Fruit fly (Drosophila melanogaster) whole organism, embryonic: ENCODE measurements around the gene CG7860.

Experiments
- B-H2 ChIP-seq: fragments of 200-800 bp; sonication (Bioruptor generic); optimal IDR thresholded peaks from 2 replicates; lab custom pipeline; 2018; ENCODE audit warnings: missing biosample characterization, mild to moderate bottlenecking, missing genetic modification characterization
- BtbVII ChIP-seq: fragments of 200-800 bp; sonication (Bioruptor generic); optimal IDR thresholded peaks from 3 replicates; lab custom pipeline; 2017; ENCODE audit warnings: missing biosample characterization, mild to moderate bottlenecking, missing genetic modification characterization
- CG11247 ChIP-seq: fragments of 200-800 bp; sonication (Bioruptor generic); IDR thresholded peaks from 2 replicates; pipeline ENCODE4 v1.3.6; 2022; ENCODE audit warnings: missing biosample characterization, missing genetic modification characterization
- CG12155 ChIP-seq: fragments of 200-800 bp; sonication (Bioruptor generic); optimal IDR thresholded peaks from 3 replicates; lab custom pipeline; 2016; ENCODE audit warnings: missing biosample characterization, missing genetic modification characterization
- CG12744 ChIP-seq: fragments of 200-800 bp; sonication (Bioruptor generic); optimal IDR thresholded peaks from 2 replicates; lab custom pipeline; 2016; ENCODE audit warnings: missing biosample characterization, missing genetic modification characterization
- CG14014 ChIP-seq: fragments of 200-800 bp; sonication (Bioruptor generic); IDR thresholded peaks from 2 replicates; pipeline ENCODE4 v1.3.6; 2022; ENCODE audit warnings: missing biosample characterization, missing genetic modification characterization
- CG14860 ChIP-seq: fragments of 200-800 bp; sonication (Bioruptor generic); IDR thresholded peaks from 3 replicates; pipeline ENCODE4 v1.3.6; 2022; ENCODE audit warnings: missing biosample characterization, missing genetic modification characterization; ENCODE audit not compliant: partially characterized antibody
- CG16813 ChIP-seq: fragments of 200-800 bp; sonication (Bioruptor generic); IDR thresholded peaks from 3 replicates; pipeline ENCODE4 v1.3.6; 2022; ENCODE audit warnings: missing biosample characterization, missing genetic modification characterization; ENCODE audit not compliant: partially characterized antibody
- CG17829 ChIP-seq: fragments of 200-800 bp; optimal IDR thresholded peaks from 2 replicates; lab custom pipeline; 2019; ENCODE audit warnings: missing biosample characterization, mild to moderate bottlenecking, missing genetic modification characterization, moderate library complexity
- CG17912 ChIP-seq: fragments of 200-800 bp; sonication (Bioruptor generic); optimal IDR thresholded peaks from 2 replicates; lab custom pipeline; 2018; ENCODE audit warnings: missing biosample characterization, mild to moderate bottlenecking, missing genetic modification characterization
- CG2889 ChIP-seq: fragments of 200-800 bp; sonication (Bioruptor generic); IDR thresholded peaks from 3 replicates; pipeline ENCODE4 v1.3.6; 2022; ENCODE audit warnings: missing biosample characterization, missing genetic modification characterization
- CG4282 ChIP-seq: fragments of 200-800 bp; sonication (Bioruptor generic); optimal IDR thresholded peaks from 2 replicates; lab custom pipeline; 2016; ENCODE audit warnings: missing biosample characterization, missing genetic modification characterization
- CG6765 ChIP-seq: fragments of 200-800 bp; sonication (Bioruptor generic); optimal IDR thresholded peaks from 3 replicates; lab custom pipeline; 2017; ENCODE audit warnings: missing biosample characterization, mild to moderate bottlenecking, missing genetic modification characterization
- CG7372 ChIP-seq: fragments of 200-800 bp; sonication (Bioruptor generic); IDR thresholded peaks from 2 replicates; pipeline ENCODE4 v1.3.6; 2022; ENCODE audit warnings: missing biosample characterization, missing genetic modification characterization
- CG7987 ChIP-seq: fragments of 200-800 bp; sonication (Bioruptor generic); optimal IDR thresholded peaks from 2 replicates; lab custom pipeline; 2018; ENCODE audit warnings: missing biosample characterization, mild to moderate bottlenecking, missing genetic modification characterization, moderate library complexity
- CG8478 ChIP-seq: fragments of >200 bp; optimal IDR thresholded peaks from 2 replicates; lab custom pipeline; 2018
- CG9215 ChIP-seq: fragments of 200-800 bp; sonication (Bioruptor generic); IDR thresholded peaks from 2 replicates; pipeline ENCODE4 v1.3.6; 2022; ENCODE audit warnings: missing biosample characterization, missing genetic modification characterization
- CG9727 ChIP-seq: fragments of 200-800 bp; sonication (Bioruptor generic); optimal IDR thresholded peaks from 3 replicates; lab custom pipeline; 2017; ENCODE audit warnings: missing biosample characterization, mild to moderate bottlenecking, missing genetic modification characterization
- CkIIα-i1 ChIP-seq: fragments of 200-800 bp; sonication (Bioruptor generic); IDR thresholded peaks from 2 replicates; pipeline ENCODE4 v1.3.6; 2022; ENCODE audit warnings: missing biosample characterization, missing genetic modification characterization
- Dip3 ChIP-seq: fragments of 200-800 bp; sonication (Bioruptor generic); optimal IDR thresholded peaks from 3 replicates; lab custom pipeline; 2016; ENCODE audit warnings: missing biosample characterization, missing genetic modification characterization
- Drgx ChIP-seq: fragments of 200-800 bp; sonication (Bioruptor generic); IDR thresholded peaks from 2 replicates; pipeline ENCODE4 v1.3.6; 2022; ENCODE audit warnings: missing biosample characterization, missing genetic modification characterization
- E2f1 ChIP-seq: fragments of 200-800 bp; sonication (Bioruptor generic); IDR thresholded peaks from 2 replicates; pipeline ENCODE4 v1.3.6; 2022; ENCODE audit warnings: missing biosample characterization, missing genetic modification characterization
- Fer1 ChIP-seq: fragments of 200-800 bp; sonication (Bioruptor generic); optimal IDR thresholded peaks from 2 replicates; lab custom pipeline; 2017; ENCODE audit warnings: missing biosample characterization, mild to moderate bottlenecking, missing genetic modification characterization
- Nf-YB ChIP-seq: fragments of 200-800 bp; sonication (Bioruptor generic); optimal IDR thresholded peaks from 3 replicates; lab custom pipeline; 2019; ENCODE audit warnings: missing biosample characterization, mild to moderate bottlenecking, missing genetic modification characterization, moderate library complexity
- Opbp ChIP-seq: fragments of 200-800 bp; sonication (Bioruptor generic); IDR thresholded peaks from 3 replicates; pipeline ENCODE4 v1.3.6; 2022; ENCODE audit warnings: missing biosample characterization, missing genetic modification characterization; ENCODE audit not compliant: partially characterized antibody
- PHDP ChIP-seq: fragments of 200-800 bp; sonication (Bioruptor generic); optimal IDR thresholded peaks from 3 replicates; lab custom pipeline; 2018; ENCODE audit warnings: missing biosample characterization, mild to moderate bottlenecking, missing genetic modification characterization, moderate library complexity
- Ptx1 ChIP-seq: fragments of 200-800 bp; sonication (Bioruptor generic); IDR thresholded peaks from 2 replicates; pipeline ENCODE4 v1.3.6; 2022; ENCODE audit warnings: missing biosample characterization, missing genetic modification characterization
- Sox100B ChIP-seq: fragments of 200-800 bp; sonication (Bioruptor generic); optimal IDR thresholded peaks from 3 replicates; lab custom pipeline; 2018; ENCODE audit warnings: missing biosample characterization, mild to moderate bottlenecking, missing genetic modification characterization
- Taf1 ChIP-seq: fragments of 200-800 bp; sonication (Bioruptor generic); IDR thresholded peaks from 2 replicates; pipeline ENCODE4 v1.3.6; 2022; ENCODE audit warnings: missing biosample characterization, missing genetic modification characterization
- abd-A ChIP-seq: fragments of 200-800 bp; sonication (Bioruptor generic); optimal IDR thresholded peaks from 3 replicates; lab custom pipeline; 2019; ENCODE audit warnings: missing biosample characterization, mild to moderate bottlenecking, missing genetic modification characterization, moderate library complexity
- amos ChIP-seq: fragments of 200-800 bp; sonication (Bioruptor generic); IDR thresholded peaks from 2 replicates; pipeline ENCODE4 v1.3.6; 2022; ENCODE audit warnings: missing biosample characterization, missing genetic modification characterization; ENCODE audit not compliant: partially characterized antibody
- br ChIP-seq: fragments of >200 bp; optimal IDR thresholded peaks from 2 replicates; lab custom pipeline; 2017
- bsh ChIP-seq, 2 experiments: fragments of 200-800 bp; sonication (Bioruptor generic); optimal IDR thresholded peaks; 2 replicates each; lab custom pipeline; 2017 to 2018; ENCODE audit warnings: mild to moderate bottlenecking in 2 of 2, missing biosample characterization in 2 of 2, missing genetic modification characterization in 2 of 2, moderate library complexity in 1 of 2
- ci ChIP-seq: fragments of 200-800 bp; sonication (Bioruptor generic); IDR thresholded peaks from 3 replicates; pipeline ENCODE4 v1.3.6; 2022; ENCODE audit warnings: missing biosample characterization, missing genetic modification characterization
- emc ChIP-seq: fragments of 200-800 bp; sonication (Bioruptor generic); optimal IDR thresholded peaks from 2 replicates; lab custom pipeline; 2016; ENCODE audit warnings: missing biosample characterization, missing genetic modification characterization
- ems ChIP-seq: fragments of 200-800 bp; sonication (Bioruptor generic); optimal IDR thresholded peaks from 3 replicates; lab custom pipeline; 2016; ENCODE audit warnings: missing biosample characterization, missing genetic modification characterization
- eve ChIP-seq, 2 experiments: fragments of >200 bp; optimal IDR thresholded peaks; 2 replicates each; lab custom pipeline; 2017; ENCODE audit warnings: missing biosample characterization in 2 of 2, missing genetic modification characterization in 2 of 2
- ham ChIP-seq: fragments of 200-800 bp; sonication (Bioruptor generic); IDR thresholded peaks from 2 replicates; pipeline ENCODE4 v1.3.6; 2022; ENCODE audit warnings: missing biosample characterization, missing genetic modification characterization
- kah ChIP-seq: fragments of 200-800 bp; sonication (Bioruptor generic); optimal IDR thresholded peaks from 2 replicates; lab custom pipeline; 2018; ENCODE audit warnings: missing biosample characterization, mild to moderate bottlenecking, missing genetic modification characterization
- kni ChIP-seq: fragments of 200-800 bp; sonication (Bioruptor generic); optimal IDR thresholded peaks from 3 replicates; lab custom pipeline; 2017; ENCODE audit warnings: mild to moderate bottlenecking, missing biosample characterization, missing genetic modification reagents, missing genetic modification characterization
- nerfin-2 ChIP-seq: fragments of 200-800 bp; sonication (Bioruptor generic); IDR thresholded peaks from 2 replicates; pipeline ENCODE4 v1.3.6; 2022; ENCODE audit warnings: missing biosample characterization, missing genetic modification characterization; ENCODE audit not compliant: partially characterized antibody
- pfk ChIP-seq: fragments of 200-800 bp; sonication (Bioruptor generic); optimal IDR thresholded peaks from 2 replicates; lab custom pipeline; 2018; ENCODE audit warnings: missing biosample characterization, mild to moderate bottlenecking, missing genetic modification characterization, moderate library complexity
- repo ChIP-seq: fragments of 200-800 bp; sonication (Bioruptor generic); optimal IDR thresholded peaks from 2 replicates; lab custom pipeline; 2016; ENCODE audit warnings: missing biosample characterization, missing genetic modification characterization
- schlank ChIP-seq: fragments of 200-800 bp; sonication (Bioruptor generic); optimal IDR thresholded peaks from 2 replicates; lab custom pipeline; 2018; ENCODE audit warnings: missing biosample characterization, mild to moderate bottlenecking, missing genetic modification characterization
- slbo ChIP-seq: fragments of 200-800 bp; sonication (Bioruptor generic); IDR thresholded peaks from 2 replicates; pipeline ENCODE4 v1.3.6; 2022; ENCODE audit warnings: missing biosample characterization, missing genetic modification characterization
- so ChIP-seq: fragments of 200-800 bp; sonication (Bioruptor generic); IDR thresholded peaks from 3 replicates; pipeline ENCODE4 v1.3.6; 2022; ENCODE audit warnings: missing biosample characterization, missing genetic modification characterization
- ssp ChIP-seq: fragments of 200-800 bp; sonication (Bioruptor generic); IDR thresholded peaks from 2 replicates; pipeline ENCODE4 v1.3.6; 2022; ENCODE audit warnings: missing biosample characterization, missing genetic modification characterization
- tup ChIP-seq: fragments of 200-800 bp; sonication (Bioruptor generic); optimal IDR thresholded peaks from 2 replicates; lab custom pipeline; 2016; ENCODE audit warnings: missing biosample characterization, mild to moderate bottlenecking, missing genetic modification characterization, moderate library complexity
- unc-4 ChIP-seq: fragments of 200-800 bp; sonication (Bioruptor generic); IDR thresholded peaks from 2 replicates; pipeline ENCODE4 v1.3.6; 2022; ENCODE audit warnings: missing biosample characterization, missing genetic modification characterization; ENCODE audit not compliant: partially characterized antibody
- vvl ChIP-seq: fragments of 200-800 bp; sonication (Bioruptor generic); IDR thresholded peaks from 2 replicates; pipeline ENCODE4 v1.3.6; 2022; ENCODE audit warnings: missing biosample characterization, missing genetic modification characterization
- wdn ChIP-seq: fragments of 200-800 bp; sonication (Bioruptor generic); IDR thresholded peaks from 2 replicates; pipeline ENCODE4 v1.3.6; 2022; ENCODE audit warnings: missing biosample characterization, missing genetic modification characterization
- zfh1 ChIP-seq: fragments of 200-800 bp; sonication (Bioruptor generic); IDR thresholded peaks from 3 replicates; pipeline ENCODE4 v1.3.6; 2022; ENCODE audit warnings: missing biosample characterization, missing genetic modification characterization

Gene CG7860

dm6 chrX:15532062-15532461 is 36.7 kb upstream of the CG7860 start (continued):
- TF ChIP-seq CG14014 (GFP tag; lab: Robert Waterston, UW) (0 out of 2 replicates have a peak, but pooled peaks have one; percentile 29), CG16813 (GFP tag; lab: Robert Waterston, UW) (no peak), ssp (GFP tag; lab: Robert Waterston, UW) (peak; percentile 39; the same call in 1 of the 2 replicates), eve (GFP tag; optimal IDR thresholded peaks at IDR 0.05; lab: Kevin White, UChicago) (no peak), br (lab: Kevin White, UChicago) (no peak), slbo (GFP tag; lab: Robert Waterston, UW) (peak; percentile 67), BtbVII (GFP tag; lab: Kevin White, UChicago) (no peak), CG6765 (GFP tag; lab: Kevin White, UChicago) (no peak), abd-A (tag; lab: Kevin White, UChicago) (no peak), nerfin-2 (GFP tag; lab: Robert Waterston, UW) (no peak), unc-4 (no peak), CG12744 (GFP tag; lab: Kevin White, UChicago) (no peak), zfh1 (GFP tag; lab: Robert Waterston, UW) (peak; percentile 53; the same call in 1 of the 3 replicates), CG11247 (no peak), CG9727 (GFP tag; lab: Kevin White, UChicago) (no peak), pfk (no peak), CG7372 (no peak), vvl (GFP tag; lab: Robert Waterston, UW) (peak; percentile 44; the same call in 1 of the 2 replicates), CG14860 (GFP tag; lab: Robert Waterston, UW) (no peak), repo (GFP tag; lab: Kevin White, UChicago) (no peak), CG7987 (GFP tag; lab: Kevin White, UChicago) (no peak), amos (GFP tag; lab: Robert Waterston, UW) (no peak), E2f1 (GFP tag; lab: Robert Waterston, UW) (peak; percentile 46; the same call in 1 of the 2 replicates), so (no peak), Opbp (GFP tag; lab: Robert Waterston, UW) (no peak), CG17829 (tag; lab: Kevin White, UChicago) (peak; percentile 9), CG17912 (no peak), wdn (GFP tag; lab: Robert Waterston, UW) (no peak), kah (GFP tag; lab: Kevin White, UChicago) (no peak), Taf1 (GFP tag; lab: Robert Waterston, UW) (no peak; the same call in 1 of the 2 replicates), CG12155 (GFP tag; lab: Kevin White, UChicago) (no peak), ham (GFP tag; lab: Robert Waterston, UW) (no peak), tup (GFP tag; lab: Kevin White, UChicago) (no peak), CG2889 (GFP tag; lab: Robert Waterston, UW) (no peak), Ptx1 (peak; percentile 59), CG9215 (peak; percentile 62; the same call in 1 of the 2 replicates), bsh (GFP tag; optimal IDR thresholded peaks at IDR 0.05; lab: Kevin White, UChicago) (peak in 1 of 2 experiments; percentile 54), Nf-YB (GFP tag; lab: Kevin White, UChicago) (no peak), kni (GFP tag; lab: Kevin White, UChicago) (no peak), ci (GFP tag; lab: Robert Waterston, UW) (peak; percentile 79), Drgx (GFP tag; lab: Robert Waterston, UW) (no peak), CkIIα-i1 (no peak), schlank (tag; lab: Kevin White, UChicago) (no peak), B-H2 (GFP tag; lab: Kevin White, UChicago) (no peak), emc (no peak), Sox100B (GFP tag; lab: Kevin White, UChicago) (no peak), ems (GFP tag; lab: Kevin White, UChicago) (no peak), PHDP (tag; lab: Kevin White, UChicago) (peak; percentile 32), Dip3 (GFP tag; lab: Kevin White, UChicago) (no peak), CG4282 (no peak), CG8478 (lab: Kevin White, UChicago) (no peak), Fer1 (GFP tag; lab: Kevin White, UChicago) (peak; percentile 7)
